Worm (Caenorhabditis elegans) whole organism, early embryonic: ENCODE results near the gene wht-4.

Experiments used
- B0310.2 ChIP-seq: sonication (generic microtip); optimal IDR thresholded peaks from 2 replicates; lab custom pipeline; 2016; ENCODE audit warnings: mild to moderate bottlenecking, missing genetic modification characterization, missing compliant biosample characterization
- F13C5.2 ChIP-seq: sonication (generic microtip); optimal IDR thresholded peaks from 2 replicates; lab custom pipeline; 2017; ENCODE audit warnings: mild to moderate bottlenecking, missing genetic modification characterization, inconsistent platforms, missing compliant biosample characterization
- aly-1 ChIP-seq: sonication (generic microtip); optimal IDR thresholded peaks from 2 replicates; lab custom pipeline; 2016; ENCODE audit warnings: missing genetic modification characterization, missing compliant biosample characterization
- ama-1 ChIP-seq: fragments of 150-350 bp; optimal IDR thresholded peaks from 2 replicates; lab custom pipeline; 2014
- ceh-13 ChIP-seq: fragments of 200-800 bp; sonication (Bioruptor generic); optimal IDR thresholded peaks from 2 replicates; lab custom pipeline; 2018; ENCODE audit warnings: mild to moderate bottlenecking, missing genetic modification characterization, missing compliant biosample characterization
- ceh-36 ChIP-seq: sonication (generic microtip); optimal IDR thresholded peaks from 2 replicates; lab custom pipeline; 2016; ENCODE audit warnings: missing genetic modification characterization, inconsistent platforms, missing compliant biosample characterization
- ets-7 ChIP-seq: sonication (generic microtip); optimal IDR thresholded peaks from 2 replicates; lab custom pipeline; 2016; ENCODE audit warnings: missing genotype, missing genetic modification characterization, missing compliant biosample characterization
- flt-1 ChIP-seq: fragments of 200-800 bp; sonication (Bioruptor generic); IDR thresholded peaks from 2 replicates; pipeline ENCODE4 v1.3.6; 2022; ENCODE audit warnings: missing genetic modification characterization, missing compliant biosample characterization
- hmbx-1 ChIP-seq: sonication (generic microtip); optimal IDR thresholded peaks from 2 replicates; lab custom pipeline; 2016; ENCODE audit warnings: mild to moderate bottlenecking, missing genetic modification characterization, missing compliant biosample characterization
- hmg-4 ChIP-seq: fragments of 200-800 bp; sonication (Bioruptor generic); optimal IDR thresholded peaks from 2 replicates; lab custom pipeline; 2018; ENCODE audit warnings: mild to moderate bottlenecking, missing genetic modification characterization, missing compliant biosample characterization
- hnd-1 ChIP-seq: sonication (generic microtip); optimal IDR thresholded peaks from 2 replicates; lab custom pipeline; 2016; ENCODE audit warnings: missing genetic modification characterization, missing compliant biosample characterization
- pes-1 ChIP-seq: fragments of 200-800 bp; sonication (Bioruptor generic); IDR thresholded peaks from 2 replicates; pipeline ENCODE4 v1.3.6; 2022; ENCODE audit warnings: missing genetic modification reagents, missing genetic modification characterization, missing compliant biosample characterization
- scrt-1 ChIP-seq: fragments of 200-800 bp; sonication (Bioruptor generic); IDR thresholded peaks from 2 replicates; pipeline ENCODE4 v1.3.6; 2022; ENCODE audit warnings: missing genetic modification characterization, missing compliant biosample characterization
- sea-1 ChIP-seq: fragments of 200-800 bp; sonication (Bioruptor generic); conservative IDR thresholded peaks from 2 replicates; pipeline ENCODE4 v1.3.6; 2022; ENCODE audit warnings: missing genetic modification characterization, missing compliant biosample characterization
- tbx-11 ChIP-seq: fragments of 200-800 bp; sonication (Bioruptor generic); IDR thresholded peaks from 2 replicates; pipeline ENCODE4 v1.3.6; 2022; ENCODE audit warnings: missing genetic modification characterization, missing compliant biosample characterization
- tbx-37 ChIP-seq: fragments of 200-800 bp; sonication (Bioruptor generic); conservative IDR thresholded peaks from 2 replicates; pipeline ENCODE4 v1.3.6; 2022; ENCODE audit warnings: missing genetic modification reagents, missing genetic modification characterization, missing compliant biosample characterization
- tra-4 ChIP-seq: sonication (generic microtip); optimal IDR thresholded peaks from 2 replicates; lab custom pipeline; 2017; ENCODE audit warnings: missing genetic modification characterization, missing compliant biosample characterization

wht-4 gene

ce11 chrII:3262504-3262903 is 16.2 kb upstream of the wht-4 start, which contains the start of gene F02E11.2:
F02E11.2 (plus strand) TSS chrII:3262804.
- TF ChIP-seq hmbx-1 (tag; lab: Kevin White, UChicago) (no peak), hnd-1 (no peak), B0310.2 (tag; lab: Kevin White, UChicago) (no peak), scrt-1 (GFP tag; lab: Robert Waterston, UW) (no peak), ets-7 (no peak), aly-1 (no peak)

ce11 chrII:3264704-3265103 is 14.0 kb upstream of the wht-4 start:
- TF ChIP-seq hmbx-1 (tag; lab: Kevin White, UChicago) (no peak), flt-1 (GFP tag; lab: Robert Waterston, UW) (no peak), B0310.2 (tag; lab: Kevin White, UChicago) (no peak), tbx-11 (GFP tag; lab: Robert Waterston, UW) (no peak), ceh-13 (GFP tag; lab: Kevin White, UChicago) (no peak), F13C5.2 (tag; lab: Kevin White, UChicago) (no peak), tra-4 (tag; lab: Kevin White, UChicago) (no peak), ama-1 (lab: Kevin White, UChicago) (no peak), sea-1 (no peak), ceh-36 (tag; lab: Kevin White, UChicago) (no peak), ets-7 (no peak), aly-1 (no peak), scrt-1 (GFP tag; lab: Robert Waterston, UW) (no peak)

ce11 chrII:3267365-3267764 is 11.4 kb upstream of the wht-4 start, which contains the start of gene F02E11.7:
F02E11.7 (plus strand) TSS chrII:3267665.
- TF ChIP-seq aly-1 (no peak), pes-1 (GFP tag; lab: Robert Waterston, UW) (no peak), hnd-1 (no peak), ama-1 (lab: Kevin White, UChicago) (no peak), B0310.2 (tag; lab: Kevin White, UChicago) (no peak), hmbx-1 (tag; lab: Kevin White, UChicago) (no peak)

DNA sequence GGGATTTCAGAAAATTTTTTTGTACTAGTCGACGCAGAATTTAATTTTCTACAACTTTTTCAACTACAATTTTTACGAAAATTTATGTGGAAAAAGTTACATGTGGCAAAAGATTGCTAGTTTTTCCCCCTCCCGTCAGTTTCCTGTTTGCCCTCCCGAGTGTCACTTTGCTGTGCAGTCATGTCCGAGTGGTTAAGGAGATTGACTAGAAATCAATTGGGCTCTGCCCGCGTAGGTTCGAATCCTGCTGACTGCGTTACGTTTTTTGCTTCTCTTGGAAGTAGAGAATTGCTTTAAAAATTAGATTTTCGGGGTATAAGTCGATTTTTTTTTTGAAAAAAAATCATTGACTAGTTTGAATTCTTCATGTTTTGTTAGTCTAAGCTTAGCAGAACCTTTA is 10.9 kb upstream of the wht-4 start:
- TF ChIP-seq hmg-4 (GFP tag; lab: Kevin White, UChicago) (no peak), ceh-13 (GFP tag; lab: Kevin White, UChicago) (peak; percentile 49), pes-1 (GFP tag; lab: Robert Waterston, UW) (peak; percentile 82), scrt-1 (GFP tag; lab: Robert Waterston, UW) (0 out of 2 replicates have a peak, but pooled peaks have one; percentile 19), tbx-11 (GFP tag; lab: Robert Waterston, UW) (peak; percentile 58), flt-1 (GFP tag; lab: Robert Waterston, UW) (peak; percentile 60; the same call in 1 of the 2 replicates), sea-1 (no peak), ama-1 (lab: Kevin White, UChicago) (no peak), hnd-1 (peak; percentile 1)

- no peak for TF ChIP-seq tra-4 (tag; lab: Kevin White, UChicago)
- no peak for TF ChIP-seq hnd-1
- no peak for TF ChIP-seq ets-7
- TF ChIP-seq tbx-11 (GFP tag; lab: Robert Waterston, UW): no peak
- TF ChIP-seq hmg-4 (GFP tag; lab: Kevin White, UChicago): no peak
- TF ChIP-seq pes-1 (GFP tag; lab: Robert Waterston, UW): no peak
- no peak for TF ChIP-seq aly-1
- TF ChIP-seq ama-1 (lab: Kevin White, UChicago): no peak
- no peak for TF ChIP-seq flt-1 (GFP tag; lab: Robert Waterston, UW)
- TF ChIP-seq hmbx-1 (tag; lab: Kevin White, UChicago): no peak
- no peak for TF ChIP-seq B0310.2 (tag; lab: Kevin White, UChicago)
These were observed 8.1 kb upstream of the wht-4 start for ce11 chrII:3270598-3270997.

DNA sequence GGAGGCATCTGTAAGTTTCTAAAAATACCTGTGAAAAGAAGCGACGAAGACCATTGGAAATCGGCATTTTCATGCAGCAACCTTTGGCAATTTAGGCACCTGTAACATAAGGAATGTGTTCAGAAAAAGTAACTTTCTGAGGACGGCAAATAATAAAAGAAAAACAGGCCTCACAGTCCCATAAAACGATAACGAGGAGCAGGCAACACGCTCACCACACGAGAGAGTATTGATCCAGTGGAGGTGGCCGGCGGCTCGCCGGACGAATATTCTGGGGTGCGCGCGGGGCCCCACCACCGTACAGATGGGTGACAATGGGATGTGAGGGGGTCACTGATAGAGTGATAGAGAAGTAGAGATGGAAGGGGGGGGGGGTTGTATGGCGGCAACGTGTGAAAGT is 3.8 kb upstream of the wht-4 start, which contains the start of gene F02E11.3:
F02E11.3 (minus strand) TSS at position 101 of the 400 bp plus-strand sequence.
- no peak for TF ChIP-seq tbx-37 (GFP tag; lab: Robert Waterston, UW)
- TF ChIP-seq ceh-13 (GFP tag; lab: Kevin White, UChicago): no peak
- no peak for TF ChIP-seq aly-1
- no peak for TF ChIP-seq flt-1 (GFP tag; lab: Robert Waterston, UW)
- no peak for TF ChIP-seq sea-1
- TF ChIP-seq B0310.2 (tag; lab: Kevin White, UChicago): no peak
- no peak for TF ChIP-seq hmbx-1 (tag; lab: Kevin White, UChicago)
- no peak for TF ChIP-seq F13C5.2 (tag; lab: Kevin White, UChicago)
- no peak for TF ChIP-seq ceh-36 (tag; lab: Kevin White, UChicago)
- no peak for TF ChIP-seq pes-1 (GFP tag; lab: Robert Waterston, UW)
- no peak for TF ChIP-seq tbx-11 (GFP tag; lab: Robert Waterston, UW)
- no peak for TF ChIP-seq ets-7

- TF ChIP-seq ceh-13 (GFP tag; lab: Kevin White, UChicago) (no peak), pes-1 (GFP tag; lab: Robert Waterston, UW) (no peak), ama-1 (lab: Kevin White, UChicago) (no peak), scrt-1 (GFP tag; lab: Robert Waterston, UW) (no peak), B0310.2 (tag; lab: Kevin White, UChicago) (no peak), hmg-4 (GFP tag; lab: Kevin White, UChicago) (no peak), hnd-1 (no peak), hmbx-1 (tag; lab: Kevin White, UChicago) (no peak)
These were observed 1.0 kb upstream of the wht-4 start, which contains the start of gene F02E11.4 for ce11 chrII:3277686-3278085. F02E11.4 (minus strand) TSS chrII:3277786.

DNA sequence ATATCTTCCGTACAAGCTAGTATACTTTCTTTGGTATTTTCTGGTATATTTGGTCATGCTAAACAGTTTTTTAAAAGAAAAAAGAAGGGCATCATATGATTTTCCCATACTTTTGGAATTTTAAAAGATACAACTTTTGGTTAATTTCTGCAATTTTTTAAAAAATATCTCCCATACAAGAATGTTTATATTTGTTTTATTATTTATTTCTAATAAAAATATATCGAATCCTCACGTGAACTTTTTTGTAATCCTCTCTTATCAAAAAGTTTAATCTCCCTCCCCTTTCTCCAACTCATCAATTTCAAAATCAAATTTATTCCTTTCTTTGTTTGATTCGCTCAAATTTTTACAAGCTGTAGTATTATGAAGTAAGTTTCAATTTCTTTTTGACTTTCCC is 3.6 kb downstream of the wht-4 start, which contains the start of gene nep-13:
nep-13 (plus strand) TSS at position 301 of the 400 bp plus-strand sequence.
- TF ChIP-seq B0310.2 (tag; lab: Kevin White, UChicago): no peak
- TF ChIP-seq ama-1 (lab: Kevin White, UChicago): no peak
- TF ChIP-seq tra-4 (tag; lab: Kevin White, UChicago): no peak
- no peak for TF ChIP-seq hmbx-1 (tag; lab: Kevin White, UChicago)
- no peak for TF ChIP-seq hnd-1
- no peak for TF ChIP-seq tbx-11 (GFP tag; lab: Robert Waterston, UW)
- TF ChIP-seq ceh-36 (tag; lab: Kevin White, UChicago): no peak
- no peak for TF ChIP-seq flt-1 (GFP tag; lab: Robert Waterston, UW)
- TF ChIP-seq hmg-4 (GFP tag; lab: Kevin White, UChicago): no peak
- TF ChIP-seq aly-1: no peak
- TF ChIP-seq ceh-13 (GFP tag; lab: Kevin White, UChicago): no peak
- TF ChIP-seq pes-1 (GFP tag; lab: Robert Waterston, UW): no peak
- TF ChIP-seq tbx-37 (GFP tag; lab: Robert Waterston, UW): no peak
- TF ChIP-seq sea-1: no peak
- TF ChIP-seq ets-7: no peak
- no peak for TF ChIP-seq F13C5.2 (tag; lab: Kevin White, UChicago)
